Fruit fly (Drosophila melanogaster): Measurements from ENCODE around the gene Pus10.

DNA sequence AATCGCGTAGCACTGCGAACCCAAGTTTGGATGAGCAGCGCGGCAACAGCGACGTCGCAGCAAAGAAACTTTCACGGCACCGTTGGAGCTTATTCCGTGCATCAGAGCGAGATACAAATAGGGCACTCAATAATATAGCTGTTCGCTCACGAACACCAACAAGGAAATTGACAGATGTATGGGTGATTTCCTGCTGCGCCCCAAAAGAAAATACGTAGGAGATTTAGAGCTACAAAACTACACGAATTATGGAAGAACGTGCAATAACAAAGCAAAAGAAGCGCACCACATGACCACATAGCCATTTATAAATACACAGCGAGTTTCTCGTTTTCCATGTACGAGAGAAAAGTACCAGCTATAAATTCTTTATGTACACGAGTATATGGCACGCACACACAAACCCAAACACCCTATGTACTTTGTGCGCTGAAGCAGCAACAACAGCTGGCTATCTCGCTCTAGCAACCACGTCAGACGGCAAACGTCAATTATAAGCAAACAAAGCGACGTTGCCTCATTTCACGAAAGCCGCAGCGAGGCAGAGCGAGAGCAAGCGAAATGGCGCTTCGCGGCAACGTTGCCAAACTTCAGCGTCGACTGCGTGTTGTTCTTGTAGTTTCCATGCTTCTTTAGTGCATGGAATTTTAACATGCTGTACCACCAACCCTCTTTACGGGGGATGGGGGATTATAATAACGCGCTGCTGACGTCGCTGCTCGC lies 6.5 kb upstream of the Pus10 start:
- TF ChIP-seq CTCF (optimal IDR thresholded peaks at IDR 0.05) (no peak), CG8478 (optimal IDR thresholded peaks at IDR 0.05) (no peak)
